Worm (Caenorhabditis elegans) whole organism, young adult: Measurements from ENCODE around the gene C33F10.1.
A peak's percentile ranks its signal among the peaks of the same experiment; 100 is the strongest.

Experiments
- B0019.2 ChIP-seq: fragments of 200-800 bp; sonication (Bioruptor generic); conservative IDR thresholded peaks from 2 replicates; pipeline ENCODE4 v1.3.6; 2022; ENCODE audit warnings: missing genetic modification reagents, missing genetic modification characterization, missing compliant biosample characterization
- C17E4.6 ChIP-seq: fragments of 200-800 bp; sonication (Bioruptor generic); IDR thresholded peaks from 2 replicates; pipeline ENCODE4 v1.3.6; 2022; ENCODE audit warnings: missing genetic modification reagents, missing genetic modification characterization, missing compliant biosample characterization
- F39B2.1 ChIP-seq: fragments of 200-800 bp; sonication (Bioruptor generic); IDR thresholded peaks from 2 replicates; pipeline ENCODE4 v1.3.6; 2022; ENCODE audit warnings: missing genetic modification reagents, missing genetic modification characterization, missing compliant biosample characterization
- F52B5.7 ChIP-seq: sonication (generic microtip); optimal IDR thresholded peaks from 2 replicates; lab custom pipeline; 2016; ENCODE audit warnings: mild to moderate bottlenecking, missing genetic modification characterization, missing compliant biosample characterization
- F57A8.1 ChIP-seq: fragments of 200-800 bp; sonication (Bioruptor generic); optimal IDR thresholded peaks from 2 replicates; lab custom pipeline; 2018; ENCODE audit warnings: mild to moderate bottlenecking, missing genetic modification characterization, moderate library complexity, missing compliant biosample characterization
- F57C9.4 ChIP-seq: sonication (generic microtip); optimal IDR thresholded peaks from 2 replicates; lab custom pipeline; 2017; ENCODE audit warnings: mild to moderate bottlenecking, missing genetic modification characterization, missing compliant biosample characterization
- T07F8.4 ChIP-seq: sonication (generic microtip); optimal IDR thresholded peaks from 2 replicates; lab custom pipeline; 2016; ENCODE audit warnings: mild to moderate bottlenecking, missing genetic modification characterization, moderate library complexity, missing compliant biosample characterization
- Y53F4B.3 ChIP-seq: fragments of 200-800 bp; sonication (Bioruptor generic); IDR thresholded peaks from 2 replicates; pipeline ENCODE4 v1.3.6; 2022; ENCODE audit warnings: missing genetic modification reagents, missing genetic modification characterization, missing compliant biosample characterization
- Y53G8AR.9 ChIP-seq: fragments of 200-800 bp; sonication (Bioruptor generic); conservative IDR thresholded peaks from 2 replicates; pipeline ENCODE4 v1.3.6; 2022; ENCODE audit warnings: missing genetic modification reagents, missing genetic modification characterization, missing compliant biosample characterization
- Y79H2A.3 ChIP-seq: fragments of 200-800 bp; sonication (Bioruptor generic); conservative IDR thresholded peaks from 2 replicates; pipeline ENCODE4 v1.3.6; 2022; ENCODE audit warnings: missing genetic modification reagents, missing genetic modification characterization, missing compliant biosample characterization
- Y95B8A.8 ChIP-seq: fragments of 200-800 bp; sonication (Bioruptor generic); IDR thresholded peaks from 2 replicates; pipeline ENCODE4 v1.3.6; 2022; ENCODE audit warnings: missing genetic modification reagents, missing genetic modification characterization, missing compliant biosample characterization
- ZK185.1 ChIP-seq: sonication (generic microtip); optimal IDR thresholded peaks from 2 replicates; lab custom pipeline; 2016; ENCODE audit warnings: mild to moderate bottlenecking, missing genetic modification characterization, missing compliant biosample characterization; ENCODE audit not compliant: poor library complexity, severe bottlenecking
- akir-1 ChIP-seq: fragments of 200-800 bp; sonication (Bioruptor generic); optimal IDR thresholded peaks from 2 replicates; lab custom pipeline; 2018; ENCODE audit warnings: mild to moderate bottlenecking, missing genetic modification characterization, moderate library complexity, missing compliant biosample characterization
- aptf-2 ChIP-seq: fragments of 200-800 bp; sonication (Bioruptor generic); conservative IDR thresholded peaks from 2 replicates; pipeline ENCODE4 v1.3.6; 2022; ENCODE audit warnings: missing genetic modification reagents, missing genetic modification characterization, missing compliant biosample characterization
- atf-7 ChIP-seq: sonication (generic microtip); optimal IDR thresholded peaks from 2 replicates; lab custom pipeline; 2017; ENCODE audit warnings: mild to moderate bottlenecking, missing genetic modification characterization, missing compliant biosample characterization
- attf-6 ChIP-seq: fragments of 200-800 bp; sonication (Bioruptor generic); IDR thresholded peaks from 2 replicates; pipeline ENCODE4 v1.3.6; 2022; ENCODE audit warnings: missing genetic modification reagents, missing genetic modification characterization, missing compliant biosample characterization
- cebp-1 ChIP-seq, 2 experiments: fragments of 200-800 bp in 1 of 2; sonication (Bioruptor generic) in 1 of 2; sonication (generic microtip) in 1 of 2; IDR thresholded peaks in 1 of 2; optimal IDR thresholded peaks in 1 of 2; 2 replicates each; pipeline versions ENCODE4 v1.3.6 to Lab custom; 2017 to 2022; ENCODE audit warnings: missing compliant biosample characterization in 2 of 2, missing genetic modification characterization in 2 of 2, mild to moderate bottlenecking in 1 of 2, missing genetic modification reagents in 1 of 2, moderate library complexity in 1 of 2
- ceh-100 ChIP-seq: fragments of 200-800 bp; sonication (Bioruptor generic); IDR thresholded peaks from 2 replicates; pipeline ENCODE4 v1.3.6; 2022; ENCODE audit warnings: missing genetic modification reagents, missing genetic modification characterization, missing compliant biosample characterization
- dpl-1 ChIP-seq: fragments of 150-350 bp; optimal IDR thresholded peaks from 2 replicates; lab custom pipeline; 2014; ENCODE audit warnings: missing biosample characterization, missing genetic modification reagents, missing genetic modification characterization
- egrh-3 ChIP-seq: fragments of 200-800 bp; sonication (Bioruptor generic); IDR thresholded peaks from 2 replicates; pipeline ENCODE4 v1.3.6; 2022; ENCODE audit warnings: missing genetic modification reagents, missing genetic modification characterization, missing compliant biosample characterization
- fkh-3 ChIP-seq: sonication (generic microtip); optimal IDR thresholded peaks from 2 replicates; lab custom pipeline; 2016; ENCODE audit warnings: mild to moderate bottlenecking, missing genetic modification characterization, missing compliant biosample characterization
- let-526 ChIP-seq: fragments of 200-800 bp; sonication (Bioruptor generic); IDR thresholded peaks from 2 replicates; pipeline ENCODE4 v1.3.6; 2022; ENCODE audit warnings: missing genetic modification reagents, missing genetic modification characterization, missing compliant biosample characterization
- lin-26 ChIP-seq: fragments of 200-800 bp; sonication (Bioruptor generic); IDR thresholded peaks from 2 replicates; pipeline ENCODE4 v1.3.6; 2022; ENCODE audit warnings: missing genetic modification reagents, missing genetic modification characterization, missing compliant biosample characterization
- lin-35 ChIP-seq, 3 experiments: fragments of 150-350 bp in 2 of 3; sonication (generic microtip) in 1 of 3; optimal IDR thresholded peaks; 2 replicates each; lab custom pipeline; 2014 to 2018; ENCODE audit warnings: missing biosample characterization in 3 of 3, missing genetic modification characterization in 3 of 3, missing genetic modification reagents in 3 of 3
- lin-40 ChIP-seq: sonication (generic microtip); optimal IDR thresholded peaks from 2 replicates; lab custom pipeline; 2016; ENCODE audit warnings: missing genetic modification characterization, mild to moderate bottlenecking, missing compliant biosample characterization, missing genotype, missing genetic modification reagents
- lin-54 ChIP-seq: fragments of 200-800 bp; sonication (Bioruptor generic); optimal IDR thresholded peaks from 2 replicates; lab custom pipeline; 2018; ENCODE audit warnings: mild to moderate bottlenecking, missing genetic modification characterization, missing compliant biosample characterization
- lsy-27 ChIP-seq: sonication (generic microtip); optimal IDR thresholded peaks from 2 replicates; lab custom pipeline; 2017; ENCODE audit warnings: missing genetic modification characterization, mild to moderate bottlenecking, missing compliant biosample characterization, antibody characterized with exemption, missing genotype, borderline replicate concordance; ENCODE audit not compliant: insufficient read depth
- madf-8 ChIP-seq: fragments of 200-800 bp; sonication (Bioruptor generic); conservative IDR thresholded peaks from 2 replicates; pipeline ENCODE4 v1.3.6; 2022; ENCODE audit warnings: missing genetic modification reagents, missing genetic modification characterization, missing compliant biosample characterization
- mes-4 ChIP-seq: sonication (generic microtip); optimal IDR thresholded peaks from 2 replicates; lab custom pipeline; 2016; ENCODE audit warnings: missing genotype, missing genetic modification characterization, missing compliant biosample characterization
- nfyb-1 ChIP-seq: fragments of 200-800 bp; sonication (Bioruptor generic); IDR thresholded peaks from 2 replicates; pipeline ENCODE4 v1.3.6; 2022; ENCODE audit warnings: missing genetic modification reagents, missing genetic modification characterization, missing compliant biosample characterization
- nhr-120 ChIP-seq: fragments of 200-800 bp; sonication (Bioruptor generic); IDR thresholded peaks from 2 replicates; pipeline ENCODE4 v1.3.6; 2022; ENCODE audit warnings: missing genetic modification characterization, missing compliant biosample characterization
- nhr-90 ChIP-seq: sonication (generic microtip); optimal IDR thresholded peaks from 2 replicates; lab custom pipeline; 2016; ENCODE audit warnings: missing genotype, mild to moderate bottlenecking, missing genetic modification characterization, missing compliant biosample characterization
- pha-4 ChIP-seq: fragments of 150-350 bp; sonication (generic microtip); optimal IDR thresholded peaks from 2 replicates; lab custom pipeline; 2014; ENCODE audit warnings: missing biosample characterization, missing genetic modification reagents, missing genetic modification characterization
- rcor-1 ChIP-seq: fragments of 200-800 bp; sonication (Bioruptor generic); IDR thresholded peaks from 2 replicates; pipeline ENCODE4 v1.3.6; 2022; ENCODE audit warnings: missing genetic modification reagents, missing genetic modification characterization, missing compliant biosample characterization
- rec-8 ChIP-seq, 2 experiments: sonication (generic microtip); optimal IDR thresholded peaks; 2 replicates each; lab custom pipeline; 2016; ENCODE audit warnings: mild to moderate bottlenecking in 2 of 2, missing genetic modification characterization in 2 of 2, missing genetic modification reagents in 2 of 2, missing genotype in 2 of 2, missing biosample characterization in 1 of 2, missing compliant biosample characterization in 1 of 2, moderate library complexity in 1 of 2
- somi-1 ChIP-seq: fragments of 200-800 bp; sonication (Bioruptor generic); optimal IDR thresholded peaks from 2 replicates; lab custom pipeline; 2018; ENCODE audit warnings: mild to moderate bottlenecking, missing genetic modification characterization, missing compliant biosample characterization
- tbp1 ChIP-seq: fragments of 200-800 bp; sonication (Bioruptor generic); optimal IDR thresholded peaks from 2 replicates; lab custom pipeline; 2018; ENCODE audit warnings: mild to moderate bottlenecking, missing genetic modification characterization, missing compliant biosample characterization
- unc-62 ChIP-seq: fragments of 150-350 bp; optimal IDR thresholded peaks from 2 replicates; lab custom pipeline; 2014; ENCODE audit warnings: missing biosample characterization, missing genetic modification reagents, missing genetic modification characterization
- zfh-2 ChIP-seq: fragments of 200-800 bp; sonication (Bioruptor generic); conservative IDR thresholded peaks from 2 replicates; pipeline ENCODE4 v1.3.6; 2022; ENCODE audit warnings: missing genetic modification reagents, missing genetic modification characterization, missing compliant biosample characterization
- ztf-22 ChIP-seq: fragments of 200-800 bp; sonication (Bioruptor generic); optimal IDR thresholded peaks from 2 replicates; lab custom pipeline; 2018; ENCODE audit warnings: mild to moderate bottlenecking, missing genetic modification characterization, moderate library complexity, missing compliant biosample characterization

The C33F10.1 gene

ce11 chrII:4791272-4791671 is 43.6 kb upstream of the C33F10.1 start, which contains the start of gene F26G1.1 (continued):
- TF ChIP-seq nhr-90 (no peak), F57A8.1 (no peak), rcor-1 (0 out of 2 replicates have a peak, but pooled peaks have one; percentile 28), let-526 (GFP tag; lab: Robert Waterston, UW) (no peak), aptf-2 (0 out of 2 replicates have a peak, but pooled peaks have one; percentile 57), fkh-3 (tag; lab: Kevin White, UChicago) (no peak), Y53F4B.3 (GFP tag; lab: Robert Waterston, UW) (no peak), ZK185.1 (tag; lab: Kevin White, UChicago) (peak; percentile 84), egrh-3 (GFP tag; lab: Robert Waterston, UW) (peak; percentile 37), T07F8.4 (tag; lab: Kevin White, UChicago) (no peak), atf-7 (no peak), F57C9.4 (tag; lab: Kevin White, UChicago) (no peak), madf-8 (GFP tag; lab: Robert Waterston, UW) (no peak), lsy-27 (tag; lab: Kevin White, UChicago) (no peak), nfyb-1 (GFP tag; lab: Robert Waterston, UW) (peak; percentile 53; the same call in 1 of the 2 replicates), mes-4 (tag; lab: Kevin White, UChicago) (no peak), C17E4.6 (GFP tag; lab: Robert Waterston, UW) (no peak), Y53G8AR.9 (no peak), unc-62 (GFP tag; lab: Kevin White, UChicago) (no peak), lin-40 (tag; lab: Kevin White, UChicago) (no peak), somi-1 (GFP tag; lab: Kevin White, UChicago) (no peak), rec-8 (tag; optimal IDR thresholded peaks at IDR 0.05; lab: Kevin White, UChicago) (peak; percentile 49 to 82), ceh-100 (GFP tag; lab: Robert Waterston, UW) (no peak), Y95B8A.8 (no peak), dpl-1 (GFP tag; lab: Kevin White, UChicago) (peak; percentile 42), F39B2.1 (GFP tag; lab: Robert Waterston, UW) (no peak), lin-35 (GFP tag; optimal IDR thresholded peaks at IDR 0.05; lab: Kevin White, UChicago) (peak in 1 of 3 experiments; percentile 86), tbp1 (GFP tag; lab: Kevin White, UChicago) (no peak), ztf-22 (GFP tag; lab: Kevin White, UChicago) (no peak)

ce11 chrII:4793320-4793719 is 41.5 kb upstream of the C33F10.1 start:
- no peak for TF ChIP-seq zfh-2 (GFP tag; lab: Robert Waterston, UW)
- TF ChIP-seq attf-6 (GFP tag; lab: Robert Waterston, UW), result 0 out of 2 replicates have a peak, but pooled peaks have one; percentile 12
- TF ChIP-seq, all 124 proteins: peak for 1

- TF ChIP-seq F52B5.7 (tag; lab: Kevin White, UChicago) (no peak), lin-54 (GFP tag; lab: Kevin White, UChicago) (no peak), akir-1 (GFP tag; lab: Kevin White, UChicago) (no peak), lin-26 (GFP tag; lab: Robert Waterston, UW) (no peak), cebp-1 (GFP tag; IDR thresholded peaks at IDR 0.05; lab: Robert Waterston, UW) (no peak), cebp-1 (tag; optimal IDR thresholded peaks at IDR 0.05; lab: Kevin White, UChicago) (no peak), nhr-120 (GFP tag; lab: Robert Waterston, UW) (no peak), B0019.2 (no peak), Y79H2A.3 (GFP tag; lab: Robert Waterston, UW) (no peak), pha-4 (tag; lab: Kevin White, UChicago) (no peak)
Measured at ce11 chrII:4795461-4795860, 39.4 kb upstream of the C33F10.1 start, which contains the start of gene C33F10.4. Gene C33F10.4 (plus strand): TSS chrII:4795761.
